Worm (Caenorhabditis elegans): ENCODE data around the gene spr-1.

ce11 chrV:8170300-8170699, 41.1 kb upstream of the spr-1 start:
- TF ChIP-seq lsy-2 (tag; optimal IDR thresholded peaks at IDR 0.05), result no peak
- no peak for TF ChIP-seq ztf-11 (tag; optimal IDR thresholded peaks at IDR 0.05)
- TF ChIP-seq lin-39 (tag; optimal IDR thresholded peaks at IDR 0.05), result no peak

Measured in whole organism, L2 larva.